Worm (Caenorhabditis elegans) whole organism, L3 larva: ENCODE data around the gene dnj-13.

ENCODE experiments used
- ceh-28 ChIP-seq: fragments of 150-350 bp; optimal IDR thresholded peaks from 2 replicates; lab custom pipeline; 2014; ENCODE audit warnings: missing biosample characterization, missing genetic modification reagents, missing genetic modification characterization
- daf-12 ChIP-seq: fragments of 150-350 bp; optimal IDR thresholded peaks from 2 replicates; lab custom pipeline; 2014; ENCODE audit warnings: missing biosample characterization, missing genetic modification reagents, missing genetic modification characterization
- nhr-23 ChIP-seq: fragments of 150-350 bp; optimal IDR thresholded peaks from 2 replicates; lab custom pipeline; 2014; ENCODE audit warnings: missing biosample characterization, missing genetic modification reagents, missing genetic modification characterization
- sea-2 ChIP-seq: fragments of 150-350 bp; sonication (generic microtip); optimal IDR thresholded peaks from 4 replicates; lab custom pipeline; 2014; ENCODE audit warnings: missing biosample characterization, missing genetic modification reagents, missing genetic modification characterization
- tbx-2 ChIP-seq: sonication (generic microtip); optimal IDR thresholded peaks from 2 replicates; lab custom pipeline; 2016; ENCODE audit warnings: mild to moderate bottlenecking, missing genetic modification characterization, missing compliant biosample characterization
- unc-62 ChIP-seq: fragments of 150-350 bp; sonication (generic microtip); optimal IDR thresholded peaks from 4 replicates; lab custom pipeline; 2014; ENCODE audit warnings: missing biosample characterization, missing genetic modification reagents, missing genetic modification characterization
- zag-1 ChIP-seq: fragments of 150-350 bp; optimal IDR thresholded peaks from 2 replicates; lab custom pipeline; 2014; ENCODE audit warnings: missing biosample characterization, missing genetic modification characterization

DNA sequence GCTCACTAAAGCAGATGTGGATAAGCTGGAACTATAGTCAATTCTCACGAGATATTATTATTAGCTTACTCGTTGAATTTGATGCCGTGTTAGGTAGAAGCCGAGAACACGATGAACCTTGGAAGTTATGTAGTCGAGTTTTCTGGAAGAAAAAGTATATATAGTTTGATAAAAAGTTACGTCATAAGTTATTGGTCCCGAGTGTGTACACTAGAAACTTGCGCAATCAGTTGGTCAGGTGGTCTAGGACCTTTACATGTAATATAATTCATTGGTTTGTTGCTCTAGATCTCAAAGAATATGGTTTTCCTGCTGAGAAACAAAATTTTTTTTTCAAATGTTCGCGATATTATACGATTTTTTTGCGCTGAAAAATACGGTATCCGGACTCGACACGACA, 9.6 kb upstream of the dnj-13 start:
- TF ChIP-seq ceh-28 (tag; lab: Kevin White, UChicago) = no peak
- TF ChIP-seq tbx-2 (tag; lab: Kevin White, UChicago) = no peak
- no peak for TF ChIP-seq zag-1 (tag; lab: Kevin White, UChicago)
- TF ChIP-seq nhr-23 (tag; lab: Kevin White, UChicago) = no peak
- no peak for TF ChIP-seq daf-12 (tag; lab: Kevin White, UChicago)
- TF ChIP-seq unc-62 (GFP tag; lab: Kevin White, UChicago) = no peak
- no peak for TF ChIP-seq sea-2 (GFP tag; lab: Kevin White, UChicago)
